Worm (Caenorhabditis elegans): ENCODE measurements around the gene clec-64.
A peak's percentile ranks its signal among the peaks of the same experiment; 100 is the strongest.

clec-64 gene

DNA sequence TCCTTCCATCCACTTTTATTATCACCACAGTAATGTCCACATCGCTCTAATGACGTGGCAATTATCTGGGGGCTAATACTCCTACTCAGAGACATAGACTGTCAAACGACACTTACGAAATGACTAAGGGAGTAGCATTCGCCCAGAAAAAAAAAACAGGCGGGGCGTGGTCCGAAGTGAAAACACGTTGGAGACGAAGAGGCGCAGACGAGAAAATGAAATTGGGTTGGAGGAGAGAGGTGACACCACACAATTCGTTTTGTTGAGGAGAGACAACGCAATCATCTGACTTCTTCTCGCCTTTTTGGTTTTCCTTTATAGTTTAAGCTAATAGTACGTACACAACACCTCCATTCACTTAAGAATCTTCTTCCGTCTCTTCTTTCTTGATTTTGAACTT is 41.1 kb downstream of the clec-64 start:
- TF ChIP-seq ceh-14 (tag; optimal IDR thresholded peaks at IDR 0.05) (no peak), pat-9 (tag; optimal IDR thresholded peaks at IDR 0.05) (no peak), ceh-9 (tag; optimal IDR thresholded peaks at IDR 0.05) (no peak), unc-42 (tag; optimal IDR thresholded peaks at IDR 0.05) (peak; percentile 33), K02D7.2 (tag; optimal IDR thresholded peaks at IDR 0.05) (no peak), ceh-18 (tag; optimal IDR thresholded peaks at IDR 0.05) (no peak)

- TF ChIP-seq ceh-31 (tag; optimal IDR thresholded peaks at IDR 0.05) = no peak
- TF ChIP-seq hlh-6 (tag; optimal IDR thresholded peaks at IDR 0.05) = no peak
- TF ChIP-seq pat-9 (tag; optimal IDR thresholded peaks at IDR 0.05) = no peak
- no peak for TF ChIP-seq ceh-9 (tag; optimal IDR thresholded peaks at IDR 0.05)
- TF ChIP-seq ceh-19 (GFP tag; optimal IDR thresholded peaks at IDR 0.05) = no peak
- TF ChIP-seq rnt-1 (tag; optimal IDR thresholded peaks at IDR 0.05) = no peak
- TF ChIP-seq fkh-10 (GFP tag; optimal IDR thresholded peaks at IDR 0.05) = no peak
- TF ChIP-seq ama-1 (optimal IDR thresholded peaks at IDR 0.05) = no peak
- TF ChIP-seq ahr-1 (tag; optimal IDR thresholded peaks at IDR 0.05) = no peak
- no peak for TF ChIP-seq pha-2 (tag; optimal IDR thresholded peaks at IDR 0.05)
- TF ChIP-seq sox-4 (tag; optimal IDR thresholded peaks at IDR 0.05) = no peak
- TF ChIP-seq ceh-18 (tag; optimal IDR thresholded peaks at IDR 0.05) = no peak
- TF ChIP-seq fax-1 (tag; optimal IDR thresholded peaks at IDR 0.05) = no peak
- TF ChIP-seq unc-42 (tag; optimal IDR thresholded peaks at IDR 0.05) = no peak
- TF ChIP-seq C08G9.2 (tag; optimal IDR thresholded peaks at IDR 0.05) = no peak
- TF ChIP-seq ztf-16 (tag; optimal IDR thresholded peaks at IDR 0.05) = no peak
- no peak for TF ChIP-seq unc-3 (GFP tag; conservative IDR thresholded peaks at IDR 0.05)
- TF ChIP-seq unc-3 (tag; optimal IDR thresholded peaks at IDR 0.05) = no peak
- no peak for TF ChIP-seq ets-4 (tag; optimal IDR thresholded peaks at IDR 0.05)
- TF ChIP-seq gmeb-2 (tag; optimal IDR thresholded peaks at IDR 0.05) = no peak
- TF ChIP-seq nfya-1 (tag; optimal IDR thresholded peaks at IDR 0.05) = no peak
Measured at ce11 chrII:12939801-12940200, 41.8 kb downstream of the clec-64 start, which contains the start of gene arrd-10. arrd-10 (plus strand) TSS chrII:12940101.

DNA sequence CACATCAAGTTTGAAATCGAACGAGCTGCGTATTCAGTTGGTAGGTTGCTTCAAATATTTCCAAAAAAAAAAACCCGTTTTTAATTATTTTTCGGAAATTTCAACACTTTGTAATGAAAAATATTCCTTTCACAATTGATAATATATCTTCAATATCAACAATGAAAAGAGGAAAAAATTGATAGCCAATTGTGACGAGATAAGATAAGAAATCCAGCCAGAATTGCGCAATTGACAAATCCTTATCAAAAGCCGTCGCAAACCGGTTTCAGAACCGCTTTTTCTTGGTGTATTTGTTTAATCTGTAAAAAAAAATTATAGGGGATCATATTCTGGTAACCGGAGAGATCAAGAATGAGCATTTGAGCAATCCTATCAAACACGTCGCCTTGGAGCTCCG is 44.5 kb downstream of the clec-64 start:
- TF ChIP-seq ceh-24 (tag; optimal IDR thresholded peaks at IDR 0.05) (no peak), elt-2 (tag; optimal IDR thresholded peaks at IDR 0.05) (peak; percentile 28), hlh-6 (tag; optimal IDR thresholded peaks at IDR 0.05) (no peak), tbx-7 (tag; optimal IDR thresholded peaks at IDR 0.05) (no peak), sox-2 (GFP tag; IDR thresholded peaks at IDR 0.05) (no peak)

- TF ChIP-seq T23F11.4 (GFP tag; optimal IDR thresholded peaks at IDR 0.05) (no peak), che-1 (tag; optimal IDR thresholded peaks at IDR 0.05) (no peak), elt-4 (tag; optimal IDR thresholded peaks at IDR 0.05) (no peak), ztf-16 (tag; optimal IDR thresholded peaks at IDR 0.05) (peak; percentile 44), syd-9 (tag; optimal IDR thresholded peaks at IDR 0.05) (peak; percentile 50), ceh-18 (tag; optimal IDR thresholded peaks at IDR 0.05) (peak; percentile 79), ceh-22 (tag; optimal IDR thresholded peaks at IDR 0.05) (no peak), fkh-6 (tag; optimal IDR thresholded peaks at IDR 0.05) (no peak), dmd-4 (tag; optimal IDR thresholded peaks at IDR 0.05; ENCODE audit: borderline replicate concordance) (no peak), rnt-1 (tag; optimal IDR thresholded peaks at IDR 0.05) (peak; percentile 48), dve-1 (tag; optimal IDR thresholded peaks at IDR 0.05) (peak; percentile 35), ceh-48 (tag; optimal IDR thresholded peaks at IDR 0.05) (no peak), unc-86 (tag; optimal IDR thresholded peaks at IDR 0.05) (no peak), pqm-1 (tag; optimal IDR thresholded peaks at IDR 0.05) (peak; percentile 29), hlh-13 (GFP tag; optimal IDR thresholded peaks at IDR 0.05) (no peak), hlh-30 (tag; optimal IDR thresholded peaks at IDR 0.05; ENCODE audit: insufficient read depth) (peak; percentile 78), pros-1 (tag; optimal IDR thresholded peaks at IDR 0.05) (peak; percentile 85), hlh-6 (tag; optimal IDR thresholded peaks at IDR 0.05) (peak; percentile 65), unc-42 (tag; optimal IDR thresholded peaks at IDR 0.05) (peak; percentile 6), ceh-14 (tag; optimal IDR thresholded peaks at IDR 0.05) (no peak), ceh-9 (tag; optimal IDR thresholded peaks at IDR 0.05) (no peak), C08G9.2 (tag; optimal IDR thresholded peaks at IDR 0.05) (peak; percentile 70), sox-4 (tag; optimal IDR thresholded peaks at IDR 0.05) (no peak), fkh-10 (GFP tag; optimal IDR thresholded peaks at IDR 0.05) (no peak), nhr-11 (tag; optimal IDR thresholded peaks at IDR 0.05) (no peak), ceh-24 (tag; optimal IDR thresholded peaks at IDR 0.05) (no peak), unc-3 (GFP tag; conservative IDR thresholded peaks at IDR 0.05) (no peak), unc-3 (tag; optimal IDR thresholded peaks at IDR 0.05) (no peak), elt-2 (tag; optimal IDR thresholded peaks at IDR 0.05) (peak; percentile 82), ceh-2 (tag; optimal IDR thresholded peaks at IDR 0.05) (peak; percentile 47), eyg-1 (tag; optimal IDR thresholded peaks at IDR 0.05) (peak; percentile 62), ama-1 (optimal IDR thresholded peaks at IDR 0.05) (peak; percentile 99), ceh-30 (tag; optimal IDR thresholded peaks at IDR 0.05) (no peak)
Measured at ce11 chrII:12944587-12945126, 46.6 kb downstream of the clec-64 start.

All from whole organism, late embryonic.